Worm (Caenorhabditis elegans): ENCODE results near the gene C41C4.9.

C41C4.9 gene

DNA sequence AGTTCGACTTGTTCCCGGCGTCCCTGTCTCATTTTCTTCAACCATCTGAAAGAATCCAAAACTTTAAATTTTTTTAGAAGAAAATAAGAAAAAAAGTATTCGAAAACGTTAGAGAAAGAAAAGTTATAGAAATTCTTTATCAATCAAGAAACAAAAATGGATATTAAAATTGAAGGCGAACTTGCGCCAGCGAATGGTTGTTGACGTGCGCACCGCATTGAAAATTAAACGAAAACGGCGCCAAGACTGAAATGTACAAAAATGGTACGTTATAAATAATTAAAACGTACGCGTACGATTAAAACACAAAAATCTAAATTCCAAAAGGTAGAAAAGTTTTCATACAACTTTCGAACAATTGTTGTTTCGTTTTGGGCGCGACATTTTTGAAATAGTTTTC lies 20.6 kb upstream of the C41C4.9 start, which contains the start of gene K02C4.3:
Gene K02C4.3, minus strand, starts transcription at position 51 of the 400 bp plus-strand sequence.
- TF ChIP-seq snpc-4 (tag; optimal IDR thresholded peaks at IDR 0.05) (peak; percentile 92), ceh-9 (tag; optimal IDR thresholded peaks at IDR 0.05) (no peak), sea-2 (GFP tag; optimal IDR thresholded peaks at IDR 0.05) (no peak), zag-1 (tag; optimal IDR thresholded peaks at IDR 0.05) (no peak), unc-39 (tag; optimal IDR thresholded peaks at IDR 0.05) (no peak), lin-15B (tag; optimal IDR thresholded peaks at IDR 0.05) (peak; percentile 79), nfya-1 (tag; optimal IDR thresholded peaks at IDR 0.05; ENCODE audit: insufficient read depth) (peak; percentile 74), pqm-1 (tag; optimal IDR thresholded peaks at IDR 0.05) (peak; percentile 36), pha-4 (tag; optimal IDR thresholded peaks at IDR 0.05) (peak; percentile 86), nhr-43 (tag; optimal IDR thresholded peaks at IDR 0.05; ENCODE audit: poor library complexity, severe bottlenecking) (peak; percentile 21), nhr-11 (tag; optimal IDR thresholded peaks at IDR 0.05) (no peak), nhr-23 (tag; optimal IDR thresholded peaks at IDR 0.05) (peak; percentile 80), R02D3.7 (tag; optimal IDR thresholded peaks at IDR 0.05) (peak; percentile 37), daf-12 (tag; optimal IDR thresholded peaks at IDR 0.05) (no peak), nhr-12 (tag; optimal IDR thresholded peaks at IDR 0.05) (no peak), nhr-76 (tag; optimal IDR thresholded peaks at IDR 0.05) (no peak), nhr-25 (tag; optimal IDR thresholded peaks at IDR 0.05) (peak; percentile 56), egl-27 (tag; optimal IDR thresholded peaks at IDR 0.05) (no peak), aly-2 (tag; optimal IDR thresholded peaks at IDR 0.05) (no peak), elt-2 (tag; optimal IDR thresholded peaks at IDR 0.05) (peak; percentile 43), egl-5 (tag; optimal IDR thresholded peaks at IDR 0.05) (no peak), lin-39 (tag; optimal IDR thresholded peaks at IDR 0.05) (no peak), ztf-4 (tag; optimal IDR thresholded peaks at IDR 0.05) (no peak), nhr-77 (tag; optimal IDR thresholded peaks at IDR 0.05) (no peak), tbx-2 (tag; optimal IDR thresholded peaks at IDR 0.05) (no peak), ceh-16 (tag; optimal IDR thresholded peaks at IDR 0.05) (no peak), jun-1 (tag; optimal IDR thresholded peaks at IDR 0.05) (peak; percentile 23), hmg-11 (tag; optimal IDR thresholded peaks at IDR 0.05) (peak; percentile 46)

DNA sequence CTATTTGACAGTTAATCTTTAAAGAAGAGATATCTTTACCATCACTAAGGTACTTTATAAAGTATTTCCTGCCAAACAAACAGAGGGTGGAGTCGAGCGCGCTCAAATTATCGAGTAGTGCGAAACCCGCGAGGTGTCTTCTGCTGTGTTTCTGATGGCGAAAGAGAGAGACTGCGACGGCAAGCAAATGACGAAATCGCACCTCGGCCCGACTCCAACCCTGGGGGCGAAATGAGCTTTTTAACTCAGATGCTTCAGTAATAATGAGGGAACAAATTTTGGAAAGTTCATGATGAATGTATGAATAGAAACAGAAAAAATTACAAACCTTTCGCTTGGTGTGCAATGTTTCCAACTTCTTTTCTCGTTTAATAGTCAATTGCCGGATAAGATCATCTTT lies 15.9 kb upstream of the C41C4.9 start:
- peak; percentile 41 for TF ChIP-seq nhr-23 (tag; optimal IDR thresholded peaks at IDR 0.05)
- TF ChIP-seq R02D3.7 (tag; optimal IDR thresholded peaks at IDR 0.05): peak; percentile 4
- TF ChIP-seq aly-2 (tag; optimal IDR thresholded peaks at IDR 0.05): no peak
- peak; percentile 98 for TF ChIP-seq snpc-4 (tag; optimal IDR thresholded peaks at IDR 0.05)
- no peak for TF ChIP-seq nhr-76 (tag; optimal IDR thresholded peaks at IDR 0.05)
- TF ChIP-seq eor-1 (tag; optimal IDR thresholded peaks at IDR 0.05): no peak
- no peak for TF ChIP-seq egl-27 (tag; optimal IDR thresholded peaks at IDR 0.05)
- no peak for TF ChIP-seq ztf-4 (tag; optimal IDR thresholded peaks at IDR 0.05)
- peak; percentile 9 for TF ChIP-seq jun-1 (tag; optimal IDR thresholded peaks at IDR 0.05)
- peak; percentile 0 for TF ChIP-seq skn-1 (tag; optimal IDR thresholded peaks at IDR 0.05)
- no peak for TF ChIP-seq nhr-77 (tag; optimal IDR thresholded peaks at IDR 0.05)
- TF ChIP-seq tbx-2 (tag; optimal IDR thresholded peaks at IDR 0.05): no peak
- no peak for TF ChIP-seq mml-1 (tag; optimal IDR thresholded peaks at IDR 0.05)
- peak; percentile 65 for TF ChIP-seq pqm-1 (tag; optimal IDR thresholded peaks at IDR 0.05)
- TF ChIP-seq ceh-28 (tag; optimal IDR thresholded peaks at IDR 0.05): no peak
- TF ChIP-seq nhr-25 (tag; optimal IDR thresholded peaks at IDR 0.05): peak; percentile 71
- peak; percentile 88 for TF ChIP-seq ama-1 (optimal IDR thresholded peaks at IDR 0.05)
- peak; percentile 69 for TF ChIP-seq nfya-1 (tag; optimal IDR thresholded peaks at IDR 0.05; ENCODE audit: insufficient read depth)
- TF ChIP-seq lin-15B (tag; optimal IDR thresholded peaks at IDR 0.05): peak; percentile 54
- TF ChIP-seq mdl-1 (tag; optimal IDR thresholded peaks at IDR 0.05): no peak
- peak; percentile 31 for TF ChIP-seq lsy-12 (tag; optimal IDR thresholded peaks at IDR 0.05)
- no peak for TF ChIP-seq nhr-12 (tag; optimal IDR thresholded peaks at IDR 0.05)
- TF ChIP-seq egl-5 (tag; optimal IDR thresholded peaks at IDR 0.05): no peak
- no peak for TF ChIP-seq zag-1 (tag; optimal IDR thresholded peaks at IDR 0.05)
- TF ChIP-seq elt-2 (tag; optimal IDR thresholded peaks at IDR 0.05): peak; percentile 53
- no peak for TF ChIP-seq nhr-28 (tag; optimal IDR thresholded peaks at IDR 0.05)
- TF ChIP-seq fos-1 (tag; optimal IDR thresholded peaks at IDR 0.05): no peak
- TF ChIP-seq unc-39 (tag; optimal IDR thresholded peaks at IDR 0.05): no peak
- TF ChIP-seq nhr-237 (tag; optimal IDR thresholded peaks at IDR 0.05): no peak
- TF ChIP-seq fkh-10 (GFP tag; optimal IDR thresholded peaks at IDR 0.05): no peak
- TF ChIP-seq fkh-2 (tag; optimal IDR thresholded peaks at IDR 0.05): no peak
- TF ChIP-seq hmg-11 (tag; optimal IDR thresholded peaks at IDR 0.05): no peak
- TF ChIP-seq ceh-16 (tag; optimal IDR thresholded peaks at IDR 0.05): no peak
- TF ChIP-seq elt-3 (tag; optimal IDR thresholded peaks at IDR 0.05): peak in 1 of 3 experiments; percentile 43
- TF ChIP-seq ZK546.5 (tag; optimal IDR thresholded peaks at IDR 0.05): no peak
- TF ChIP-seq nhr-43 (tag; optimal IDR thresholded peaks at IDR 0.05; ENCODE audit: poor library complexity, severe bottlenecking): peak; percentile 67
- no peak for TF ChIP-seq unc-62 (GFP tag; optimal IDR thresholded peaks at IDR 0.05)
- no peak for TF ChIP-seq sea-2 (GFP tag; optimal IDR thresholded peaks at IDR 0.05)
- TF ChIP-seq ceh-82 (tag; optimal IDR thresholded peaks at IDR 0.05): no peak
- TF ChIP-seq ceh-9 (tag; optimal IDR thresholded peaks at IDR 0.05): no peak
- peak; percentile 76 for TF ChIP-seq lin-39 (tag; optimal IDR thresholded peaks at IDR 0.05)
- TF ChIP-seq nhr-11 (tag; optimal IDR thresholded peaks at IDR 0.05): no peak
- TF ChIP-seq nhr-67 (tag; optimal IDR thresholded peaks at IDR 0.05): no peak
- no peak for TF ChIP-seq elt-1 (tag; optimal IDR thresholded peaks at IDR 0.05)
- TF ChIP-seq daf-12 (tag; optimal IDR thresholded peaks at IDR 0.05): no peak
- no peak for TF ChIP-seq ztf-11 (tag; optimal IDR thresholded peaks at IDR 0.05)
- TF ChIP-seq pha-4 (tag; optimal IDR thresholded peaks at IDR 0.05): no peak

Measured in whole organism, L3 larva.